Fruit fly (Drosophila melanogaster) whole organism, pupa: ENCODE measurements around the gene wus.

Experiments
- CG10348 ChIP-seq: fragments of 200-800 bp; sonication (Bioruptor generic); IDR thresholded peaks from 2 replicates; pipeline ENCODE4 v1.3.6; 2022; ENCODE audit warnings: missing biosample characterization, missing genetic modification characterization
- CG14655 ChIP-seq: fragments of 200-800 bp; sonication (Bioruptor generic); optimal IDR thresholded peaks from 3 replicates; lab custom pipeline; 2017; ENCODE audit warnings: mild to moderate bottlenecking, missing biosample characterization, missing genetic modification reagents, missing genetic modification characterization
- CG34367 ChIP-seq: fragments of 200-800 bp; sonication (Bioruptor generic); optimal IDR thresholded peaks from 2 replicates; lab custom pipeline; 2018; ENCODE audit warnings: missing biosample characterization, mild to moderate bottlenecking, missing genetic modification characterization
- CG4496 ChIP-seq: fragments of 200-800 bp; sonication (Bioruptor generic); IDR thresholded peaks from 3 replicates; pipeline ENCODE4 v1.3.6; 2022; ENCODE audit warnings: missing biosample characterization, missing genetic modification characterization
- CG8159 ChIP-seq: fragments of 200-800 bp; sonication (Bioruptor generic); optimal IDR thresholded peaks from 3 replicates; lab custom pipeline; 2018; ENCODE audit warnings: missing biosample characterization, mild to moderate bottlenecking, missing genetic modification characterization, moderate library complexity
- CG9948 ChIP-seq: fragments of 200-800 bp; sonication (Bioruptor generic); optimal IDR thresholded peaks from 2 replicates; lab custom pipeline; 2018; ENCODE audit warnings: missing biosample characterization, mild to moderate bottlenecking, missing genetic modification characterization, moderate library complexity
- EcR ChIP-seq: fragments of 200-800 bp; sonication (Bioruptor generic); optimal IDR thresholded peaks from 3 replicates; lab custom pipeline; 2019; ENCODE audit warnings: missing biosample characterization, missing genetic modification characterization, mild to moderate bottlenecking, moderate library complexity, missing genetic modification reagents
- fd96Ca ChIP-seq: fragments of 200-800 bp; sonication (Bioruptor generic); IDR thresholded peaks from 3 replicates; pipeline ENCODE4 v1.3.6; 2022; ENCODE audit warnings: missing biosample characterization, missing genetic modification characterization

DNA sequence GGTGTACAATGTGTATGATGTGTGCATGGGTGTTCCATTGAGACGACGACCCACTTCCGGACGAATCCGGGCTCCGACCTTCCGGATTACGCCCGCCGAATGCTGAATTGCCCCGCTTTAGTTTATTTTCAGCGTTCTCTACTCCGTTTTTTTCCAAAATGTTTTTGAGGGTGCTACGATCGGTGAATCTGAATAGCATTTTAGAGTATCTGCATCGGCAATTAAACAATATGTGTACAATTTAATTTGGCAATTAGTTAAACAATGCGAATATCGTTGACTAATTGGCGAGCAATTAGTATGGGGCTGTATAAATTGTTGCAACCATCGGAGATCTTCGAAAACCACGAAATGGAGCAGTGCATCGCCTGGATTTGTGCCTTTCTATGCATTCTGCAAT is 51.2 kb downstream of the wus start, which contains the start of gene CG13002:
- TF ChIP-seq CG4496 (GFP tag; lab: Robert Waterston, UW) (no peak), CG8159 (no peak), CG14655 (GFP tag; lab: Kevin White, UChicago) (no peak), EcR (GFP tag; lab: Kevin White, UChicago) (no peak), CG9948 (no peak), fd96Ca (GFP tag; lab: Robert Waterston, UW) (no peak), CG10348 (GFP tag; lab: Robert Waterston, UW) (no peak), CG34367 (tag; lab: Kevin White, UChicago) (no peak)
